Worm (Caenorhabditis elegans) whole organism, L1 larva: Measurements from ENCODE around the gene W07E11.1.

ENCODE experiments used
- C04F5.9 ChIP-seq: sonication (generic microtip); optimal IDR thresholded peaks from 2 replicates; lab custom pipeline; 2016; ENCODE audit warnings: missing genetic modification characterization, missing compliant biosample characterization
- C34B4.2 ChIP-seq: sonication (generic microtip); optimal IDR thresholded peaks from 2 replicates; lab custom pipeline; 2017; ENCODE audit warnings: mild to moderate bottlenecking, missing genetic modification characterization, missing compliant biosample characterization
- F16B12.6 ChIP-seq: fragments of 150-350 bp; optimal IDR thresholded peaks from 2 replicates; lab custom pipeline; 2014; ENCODE audit warnings: missing biosample characterization, missing genetic modification characterization
- aha-1 ChIP-seq: fragments of 150-350 bp; optimal IDR thresholded peaks from 2 replicates; lab custom pipeline; 2014; ENCODE audit warnings: missing biosample characterization, missing genetic modification characterization
- alr-1 ChIP-seq: fragments of 200-800 bp; sonication (Bioruptor generic); optimal IDR thresholded peaks from 2 replicates; lab custom pipeline; 2018; ENCODE audit warnings: borderline replicate concordance, mild to moderate bottlenecking, missing genetic modification characterization, missing compliant biosample characterization
- ama-1 ChIP-seq: fragments of 150-350 bp; optimal IDR thresholded peaks from 2 replicates; lab custom pipeline; 2014
- blmp-1 ChIP-seq: fragments of 150-350 bp; optimal IDR thresholded peaks from 2 replicates; lab custom pipeline; 2014; ENCODE audit warnings: missing biosample characterization, missing genetic modification characterization
- ceh-63 ChIP-seq: fragments of 200-800 bp; sonication (Bioruptor generic); optimal IDR thresholded peaks from 2 replicates; lab custom pipeline; 2018; ENCODE audit warnings: mild to moderate bottlenecking, missing genetic modification characterization, missing compliant biosample characterization
- ceh-8 ChIP-seq: fragments of 200-800 bp; sonication (Bioruptor generic); optimal IDR thresholded peaks from 2 replicates; lab custom pipeline; 2018; ENCODE audit warnings: mild to moderate bottlenecking, missing genetic modification characterization, moderate library complexity, missing compliant biosample characterization
- ceh-82 ChIP-seq, 3 experiments: fragments of 150-350 bp in 1 of 3; sonication (generic microtip) in 2 of 3; optimal IDR thresholded peaks; 2 replicates each; lab custom pipeline; 2014 to 2017; ENCODE audit warnings: missing biosample characterization in 3 of 3, missing genetic modification characterization in 3 of 3
- ceh-88 ChIP-seq: fragments of 200-800 bp; sonication (Bioruptor generic); IDR thresholded peaks from 2 replicates; pipeline ENCODE4 v1.3.6; 2022; ENCODE audit warnings: missing genetic modification characterization, missing compliant biosample characterization
- dsc-1 ChIP-seq: sonication (generic microtip); optimal IDR thresholded peaks from 2 replicates; lab custom pipeline; 2016; ENCODE audit warnings: mild to moderate bottlenecking, missing genetic modification characterization, missing compliant biosample characterization
- efl-1 ChIP-seq, 4 experiments: fragments of 150-350 bp; optimal IDR thresholded peaks in 3 of 4; peaks in 1 of 4; 1 replicate in 1 of 4; 2 replicates in 3 of 4; lab custom pipeline; 2014; ENCODE audit warnings: missing biosample characterization in 2 of 4, missing genetic modification characterization in 2 of 4, missing genetic modification reagents in 2 of 4
- egl-27 ChIP-seq, 2 experiments: fragments of 150-350 bp in 1 of 2; sonication (generic microtip); optimal IDR thresholded peaks; 3 replicates each; lab custom pipeline; 2017 to 2018; ENCODE audit warnings: missing biosample characterization in 2 of 2, missing genetic modification characterization in 2 of 2, missing genetic modification reagents in 2 of 2
- elt-2 ChIP-seq: sonication (generic microtip); optimal IDR thresholded peaks from 2 replicates; lab custom pipeline; 2016; ENCODE audit warnings: missing genetic modification characterization, mild to moderate bottlenecking, inconsistent platforms, missing compliant biosample characterization, missing genetic modification reagents
- elt-3 ChIP-seq, 6 experiments: fragments of 150-350 bp in 1 of 6; sonication (generic microtip); optimal IDR thresholded peaks; 2 replicates each; lab custom pipeline; 2017 to 2018; ENCODE audit warnings: missing biosample characterization in 6 of 6, missing genetic modification characterization in 6 of 6, inconsistent platforms in 1 of 6
- grh-1 ChIP-seq: fragments of 200-800 bp; sonication (Bioruptor generic); IDR thresholded peaks from 2 replicates; pipeline ENCODE4 v1.3.6; 2022; ENCODE audit warnings: missing genetic modification reagents, missing genetic modification characterization, missing compliant biosample characterization
- hpl-2 ChIP-seq: fragments of 150-350 bp; optimal IDR thresholded peaks from 2 replicates; lab custom pipeline; 2014; ENCODE audit warnings: missing biosample characterization, missing genetic modification reagents, missing genetic modification characterization
- irx-1 ChIP-seq: sonication (generic microtip); optimal IDR thresholded peaks from 2 replicates; lab custom pipeline; 2016; ENCODE audit warnings: missing genetic modification characterization, missing compliant biosample characterization
- lin-13 ChIP-seq: fragments of 150-350 bp; optimal IDR thresholded peaks from 2 replicates; lab custom pipeline; 2014; ENCODE audit warnings: missing biosample characterization, missing genetic modification reagents, missing genetic modification characterization
- lin-14 ChIP-seq: fragments of 200-800 bp; sonication (Bioruptor generic); optimal IDR thresholded peaks from 2 replicates; lab custom pipeline; 2018; ENCODE audit warnings: mild to moderate bottlenecking, missing genetic modification characterization, moderate library complexity, missing compliant biosample characterization
- lin-39 ChIP-seq: fragments of 150-350 bp; optimal IDR thresholded peaks from 2 replicates; lab custom pipeline; 2014; ENCODE audit warnings: missing biosample characterization, missing genetic modification reagents, missing genetic modification characterization
- lsy-2 ChIP-seq, 2 experiments: fragments of 150-350 bp; optimal IDR thresholded peaks; 2 replicates each; lab custom pipeline; 2014; ENCODE audit warnings: missing biosample characterization in 2 of 2, missing genetic modification characterization in 2 of 2
- mab-9 ChIP-seq: fragments of 200-800 bp; sonication (Bioruptor generic); IDR thresholded peaks from 2 replicates; pipeline ENCODE4 v1.3.6; 2022; ENCODE audit warnings: missing genetic modification reagents, missing genetic modification characterization, missing compliant biosample characterization
- mdl-1 ChIP-seq, 2 experiments: fragments of 150-350 bp; optimal IDR thresholded peaks; 2 replicates each; lab custom pipeline; 2014 to 2017; ENCODE audit warnings: missing biosample characterization in 2 of 2, missing genetic modification characterization in 2 of 2, inconsistent platforms in 1 of 2
- mef-2 ChIP-seq: fragments of 150-350 bp; optimal IDR thresholded peaks from 2 replicates; lab custom pipeline; 2014; ENCODE audit warnings: missing biosample characterization, missing genetic modification characterization
- nhr-11 ChIP-seq: fragments of 150-350 bp; optimal IDR thresholded peaks from 2 replicates; lab custom pipeline; 2014; ENCODE audit warnings: missing biosample characterization, missing genetic modification characterization
- nhr-12 ChIP-seq: sonication (generic microtip); optimal IDR thresholded peaks from 2 replicates; lab custom pipeline; 2017; ENCODE audit warnings: missing biosample characterization, missing genetic modification characterization
- nhr-19 ChIP-seq: fragments of 200-800 bp; sonication (Bioruptor generic); conservative IDR thresholded peaks from 2 replicates; pipeline ENCODE4 v1.3.6; 2022; ENCODE audit warnings: missing genetic modification characterization, missing compliant biosample characterization
- nhr-237 ChIP-seq: fragments of 150-350 bp; optimal IDR thresholded peaks from 2 replicates; lab custom pipeline; 2014; ENCODE audit warnings: missing biosample characterization, missing genetic modification characterization
- nhr-28 ChIP-seq: fragments of 150-350 bp; optimal IDR thresholded peaks from 2 replicates; lab custom pipeline; 2014; ENCODE audit warnings: missing biosample characterization, missing genetic modification characterization
- nhr-47 ChIP-seq: sonication (generic microtip); optimal IDR thresholded peaks from 2 replicates; lab custom pipeline; 2016; ENCODE audit warnings: mild to moderate bottlenecking, missing genetic modification characterization, moderate library complexity, missing compliant biosample characterization
- nhr-71 ChIP-seq: sonication (generic microtip); optimal IDR thresholded peaks from 2 replicates; lab custom pipeline; 2016; ENCODE audit warnings: mild to moderate bottlenecking, missing genetic modification characterization, moderate library complexity, missing compliant biosample characterization
- nhr-84 ChIP-seq: sonication (generic microtip); optimal IDR thresholded peaks from 2 replicates; lab custom pipeline; 2017; ENCODE audit warnings: missing biosample characterization, missing genetic modification characterization
- nhr-85 ChIP-seq: sonication (generic microtip); peaks from one replicate; lab custom pipeline; 2016; ENCODE audit warnings: missing genetic modification characterization, inconsistent platforms, missing compliant biosample characterization
- pag-3 ChIP-seq: sonication (generic microtip); optimal IDR thresholded peaks from 2 replicates; lab custom pipeline; 2017; ENCODE audit warnings: missing genetic modification characterization, mild to moderate bottlenecking, missing compliant biosample characterization, antibody characterized with exemption, borderline replicate concordance; ENCODE audit not compliant: insufficient read depth
- pax-3 ChIP-seq: fragments of 200-800 bp; sonication (Bioruptor generic); optimal IDR thresholded peaks from 2 replicates; lab custom pipeline; 2018; ENCODE audit warnings: mild to moderate bottlenecking, missing genetic modification characterization, moderate library complexity, missing compliant biosample characterization
- pqm-1 ChIP-seq: sonication (generic microtip); optimal IDR thresholded peaks from 3 replicates; lab custom pipeline; 2017; ENCODE audit warnings: missing biosample characterization, missing genetic modification characterization
- rnt-1 ChIP-seq: sonication (generic microtip); optimal IDR thresholded peaks from 2 replicates; lab custom pipeline; 2016; ENCODE audit warnings: mild to moderate bottlenecking, missing genetic modification characterization, moderate library complexity, missing compliant biosample characterization
- snpc-4 ChIP-seq: fragments of 150-350 bp; optimal IDR thresholded peaks from 2 replicates; lab custom pipeline; 2014; ENCODE audit warnings: missing biosample characterization, missing genetic modification characterization
- snu-23 ChIP-seq: sonication (generic microtip); optimal IDR thresholded peaks from 2 replicates; lab custom pipeline; 2016; ENCODE audit warnings: missing genetic modification characterization, missing compliant biosample characterization
- swsn-7 ChIP-seq: sonication (generic microtip); optimal IDR thresholded peaks from 2 replicates; lab custom pipeline; 2016; ENCODE audit warnings: missing genetic modification characterization, missing compliant biosample characterization
- unc-62 ChIP-seq: fragments of 150-350 bp; optimal IDR thresholded peaks from 2 replicates; lab custom pipeline; 2014; ENCODE audit warnings: missing biosample characterization, missing genetic modification reagents, missing genetic modification characterization
- unc-98 ChIP-seq: fragments of 200-800 bp; sonication (Bioruptor generic); IDR thresholded peaks from 2 replicates; pipeline ENCODE4 v1.3.6; 2022; ENCODE audit warnings: missing genetic modification characterization, missing compliant biosample characterization
- vab-15 ChIP-seq: sonication (generic microtip); optimal IDR thresholded peaks from 2 replicates; lab custom pipeline; 2017; ENCODE audit warnings: missing genotype, mild to moderate bottlenecking, missing genetic modification characterization, missing compliant biosample characterization
- zag-1 ChIP-seq: fragments of 150-350 bp; optimal IDR thresholded peaks from 2 replicates; lab custom pipeline; 2014; ENCODE audit warnings: missing biosample characterization, missing genetic modification characterization
- zip-4 ChIP-seq: fragments of 200-800 bp; sonication (Bioruptor generic); optimal IDR thresholded peaks from 2 replicates; lab custom pipeline; 2018; ENCODE audit warnings: mild to moderate bottlenecking, missing genetic modification characterization, moderate library complexity, missing compliant biosample characterization
- ztf-11 ChIP-seq, 2 experiments: sonication (generic microtip); optimal IDR thresholded peaks; 2 replicates each; lab custom pipeline; 2016 to 2017; ENCODE audit warnings: missing genetic modification characterization in 2 of 2, missing biosample characterization in 1 of 2, missing compliant biosample characterization in 1 of 2

Gene W07E11.1

ce11 chrX:10146592-10146991, 62.2 kb downstream of the W07E11.1 start, which contains the start of gene unc-115 (continued):
- TF ChIP-seq lin-14 (GFP tag; lab: Kevin White, UChicago) (peak; percentile 97), C34B4.2 (no peak), mdl-1 (tag; optimal IDR thresholded peaks at IDR 0.05; lab: Kevin White, UChicago) (peak in 1 of 2 experiments; percentile 74), nhr-28 (tag; lab: Kevin White, UChicago) (no peak), ceh-63 (GFP tag; lab: Kevin White, UChicago) (no peak), snpc-4 (tag; lab: Kevin White, UChicago) (peak; percentile 30)

ce11 chrX:10147236-10147635, 62.8 kb downstream of the W07E11.1 start:
- TF ChIP-seq swsn-7 (tag; lab: Kevin White, UChicago) (no peak), mef-2 (no peak), mab-9 (GFP tag; lab: Robert Waterston, UW) (no peak), blmp-1 (peak; percentile 93), elt-3 (tag; optimal IDR thresholded peaks at IDR 0.05; lab: Kevin White, UChicago) (peak in 1 of 6 experiments; percentile 3), ceh-88 (no peak), zip-4 (no peak), unc-62 (GFP tag; lab: Kevin White, UChicago) (peak; percentile 35), nhr-85 (tag; lab: Kevin White, UChicago) (peak; percentile 45), elt-2 (tag; lab: Kevin White, UChicago) (no peak), pag-3 (no peak), egl-27 (tag; optimal IDR thresholded peaks at IDR 0.05; lab: Kevin White, UChicago) (no peak), F16B12.6 (tag; lab: Kevin White, UChicago) (no peak), efl-1 (optimal IDR thresholded peaks at IDR 0.05; lab: Kevin White, UChicago) (no peak), efl-1 (GFP tag; optimal IDR thresholded peaks at IDR 0.05 in 1 of 2; lab: Kevin White, UChicago) (peak in 1 of 2 experiments; percentile 80), nhr-84 (tag; lab: Kevin White, UChicago) (no peak), pax-3 (tag; lab: Kevin White, UChicago) (no peak), nhr-47 (tag; lab: Kevin White, UChicago) (no peak)

- TF ChIP-seq irx-1 (tag; lab: Kevin White, UChicago) (no peak), nhr-47 (tag; lab: Kevin White, UChicago) (no peak), blmp-1 (no peak), grh-1 (no peak), pqm-1 (no peak), vab-15 (no peak), nhr-12 (tag; lab: Kevin White, UChicago) (no peak), ztf-11 (tag; optimal IDR thresholded peaks at IDR 0.05; lab: Kevin White, UChicago) (peak in 1 of 2 experiments; percentile 22), C04F5.9 (tag; lab: Kevin White, UChicago) (no peak), ama-1 (lab: Kevin White, UChicago) (no peak), rnt-1 (tag; lab: Kevin White, UChicago) (peak; percentile 7), elt-3 (tag; optimal IDR thresholded peaks at IDR 0.05; lab: Kevin White, UChicago) (no peak), ceh-8 (no peak), snu-23 (peak; percentile 16), nhr-19 (no peak), lin-13 (GFP tag; lab: Kevin White, UChicago) (no peak), lsy-2 (tag; optimal IDR thresholded peaks at IDR 0.05; lab: Kevin White, UChicago) (no peak), snpc-4 (tag; lab: Kevin White, UChicago) (no peak), ceh-88 (no peak), pag-3 (no peak), C34B4.2 (no peak), hpl-2 (GFP tag; lab: Kevin White, UChicago) (no peak), zag-1 (no peak), nhr-237 (tag; lab: Kevin White, UChicago) (no peak), nhr-11 (tag; lab: Kevin White, UChicago) (no peak), unc-98 (GFP tag; lab: Robert Waterston, UW) (no peak), aha-1 (no peak), ceh-82 (tag; optimal IDR thresholded peaks at IDR 0.05; lab: Kevin White, UChicago) (no peak), lin-39 (no peak), alr-1 (tag; lab: Kevin White, UChicago) (no peak), nhr-71 (tag; lab: Kevin White, UChicago) (peak; percentile 35), dsc-1 (tag; lab: Kevin White, UChicago) (no peak)
These were observed 63.9 kb downstream of the W07E11.1 start for ce11 chrX:10148235-10148872.
